Worm (Caenorhabditis elegans): ENCODE measurements around the gene arrd-5.

DNA sequence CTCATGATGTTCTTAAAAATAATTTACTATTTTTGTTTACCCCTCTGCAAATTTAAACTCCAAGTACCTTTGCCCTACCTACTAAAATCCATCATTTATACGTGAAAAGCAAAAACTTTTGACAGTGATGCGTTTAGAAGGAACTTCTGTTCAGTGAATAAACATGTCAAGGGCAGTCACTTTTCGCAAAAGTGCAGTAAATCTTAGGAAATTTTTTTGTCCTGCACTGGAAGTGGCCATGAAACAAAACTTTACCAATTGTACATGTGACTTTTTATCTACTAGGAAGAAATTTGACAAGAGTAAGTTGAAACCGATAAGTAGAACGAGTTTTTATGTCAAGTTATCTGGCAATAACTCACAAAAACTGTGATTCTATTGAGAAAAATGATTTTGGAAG is 48.8 kb upstream of the arrd-5 start:
- TF ChIP-seq F13H6.1 (tag; optimal IDR thresholded peaks at IDR 0.05), result no peak
- TF ChIP-seq nfya-1 (tag; optimal IDR thresholded peaks at IDR 0.05), result no peak

Measured in whole organism, late embryonic.